Worm (Caenorhabditis elegans) whole organism, L3 larva: Measurements from ENCODE around the gene K09C4.10.

Experiments
- aly-2 ChIP-seq: fragments of 150-350 bp; optimal IDR thresholded peaks from 2 replicates; lab custom pipeline; 2014; ENCODE audit warnings: missing biosample characterization, missing genetic modification characterization
- ama-1 ChIP-seq: fragments of 150-350 bp; optimal IDR thresholded peaks from 2 replicates; lab custom pipeline; 2018
- ceh-16 ChIP-seq: sonication (generic microtip); optimal IDR thresholded peaks from 2 replicates; lab custom pipeline; 2017; ENCODE audit warnings: missing biosample characterization, missing genetic modification characterization
- ceh-28 ChIP-seq: fragments of 150-350 bp; optimal IDR thresholded peaks from 2 replicates; lab custom pipeline; 2014; ENCODE audit warnings: missing biosample characterization, missing genetic modification reagents, missing genetic modification characterization
- ceh-9 ChIP-seq: sonication (generic microtip); optimal IDR thresholded peaks from 2 replicates; lab custom pipeline; 2018; ENCODE audit warnings: missing biosample characterization, missing genetic modification characterization
- daf-12 ChIP-seq: fragments of 150-350 bp; optimal IDR thresholded peaks from 2 replicates; lab custom pipeline; 2014; ENCODE audit warnings: missing biosample characterization, missing genetic modification reagents, missing genetic modification characterization
- egl-27 ChIP-seq: sonication (generic microtip); optimal IDR thresholded peaks from 4 replicates; lab custom pipeline; 2017; ENCODE audit warnings: missing biosample characterization, missing genetic modification reagents, missing genetic modification characterization
- egl-5 ChIP-seq: fragments of 150-350 bp; optimal IDR thresholded peaks from 2 replicates; lab custom pipeline; 2017; ENCODE audit warnings: missing biosample characterization, missing genetic modification reagents, missing genetic modification characterization, inconsistent platforms
- elt-1 ChIP-seq: fragments of 150-350 bp; optimal IDR thresholded peaks from 2 replicates; lab custom pipeline; 2014; ENCODE audit warnings: missing biosample characterization, missing genetic modification characterization
- elt-2 ChIP-seq: sonication (generic microtip); optimal IDR thresholded peaks from 2 replicates; lab custom pipeline; 2016; ENCODE audit warnings: missing genetic modification reagents, mild to moderate bottlenecking, missing genetic modification characterization, missing compliant biosample characterization
- eor-1 ChIP-seq, 2 experiments: fragments of 150-350 bp; optimal IDR thresholded peaks; 2 replicates each; lab custom pipeline; 2014 to 2018; ENCODE audit warnings: missing biosample characterization in 2 of 2, missing genetic modification characterization in 2 of 2
- fkh-10 ChIP-seq: sonication (generic microtip); optimal IDR thresholded peaks from 2 replicates; lab custom pipeline; 2017; ENCODE audit warnings: missing biosample characterization, missing genetic modification reagents, missing genetic modification characterization
- fkh-2 ChIP-seq: fragments of 150-350 bp; optimal IDR thresholded peaks from 2 replicates; lab custom pipeline; 2014; ENCODE audit warnings: missing biosample characterization, missing genetic modification reagents, missing genetic modification characterization
- fos-1 ChIP-seq: fragments of 150-350 bp; optimal IDR thresholded peaks from 2 replicates; lab custom pipeline; 2014; ENCODE audit warnings: missing biosample characterization, missing genetic modification characterization
- jun-1 ChIP-seq: fragments of 150-350 bp; optimal IDR thresholded peaks from 2 replicates; lab custom pipeline; 2014; ENCODE audit warnings: missing biosample characterization, missing genetic modification reagents, missing genetic modification characterization
- lin-15B ChIP-seq: fragments of 150-350 bp; optimal IDR thresholded peaks from 2 replicates; lab custom pipeline; 2014; ENCODE audit warnings: missing biosample characterization, missing genetic modification characterization
- lin-39 ChIP-seq: fragments of 150-350 bp; optimal IDR thresholded peaks from 2 replicates; lab custom pipeline; 2018; ENCODE audit warnings: missing biosample characterization, missing genetic modification reagents, missing genetic modification characterization
- lsy-12 ChIP-seq: sonication (generic microtip); optimal IDR thresholded peaks from 2 replicates; lab custom pipeline; 2016; ENCODE audit warnings: mild to moderate bottlenecking, missing genetic modification characterization, missing compliant biosample characterization
- mdl-1 ChIP-seq: fragments of 150-350 bp; optimal IDR thresholded peaks from 2 replicates; lab custom pipeline; 2014; ENCODE audit warnings: missing biosample characterization, missing genetic modification characterization
- nfya-1 ChIP-seq: sonication (generic microtip); optimal IDR thresholded peaks from 2 replicates; lab custom pipeline; 2017; ENCODE audit warnings: missing genetic modification characterization, mild to moderate bottlenecking, missing compliant biosample characterization, antibody characterized with exemption, moderate library complexity; ENCODE audit not compliant: insufficient read depth
- nhr-23 ChIP-seq: fragments of 150-350 bp; optimal IDR thresholded peaks from 2 replicates; lab custom pipeline; 2014; ENCODE audit warnings: missing biosample characterization, missing genetic modification reagents, missing genetic modification characterization
- nhr-25 ChIP-seq: sonication (generic microtip); optimal IDR thresholded peaks from 2 replicates; lab custom pipeline; 2017; ENCODE audit warnings: missing biosample characterization, missing genetic modification characterization
- nhr-28 ChIP-seq: fragments of 150-350 bp; optimal IDR thresholded peaks from 2 replicates; lab custom pipeline; 2014; ENCODE audit warnings: missing biosample characterization, missing genetic modification characterization
- nhr-43 ChIP-seq: sonication (generic microtip); optimal IDR thresholded peaks from 2 replicates; lab custom pipeline; 2016; ENCODE audit warnings: mild to moderate bottlenecking, missing genetic modification characterization, missing compliant biosample characterization; ENCODE audit not compliant: poor library complexity, severe bottlenecking
- nhr-67 ChIP-seq: fragments of 150-350 bp; optimal IDR thresholded peaks from 2 replicates; lab custom pipeline; 2014; ENCODE audit warnings: missing biosample characterization, missing genetic modification characterization
- nhr-76 ChIP-seq: fragments of 150-350 bp; sonication (generic microtip); optimal IDR thresholded peaks from 5 replicates; lab custom pipeline; 2014; ENCODE audit warnings: missing biosample characterization, missing genetic modification characterization
- nhr-77 ChIP-seq: fragments of 150-350 bp; optimal IDR thresholded peaks from 2 replicates; lab custom pipeline; 2014; ENCODE audit warnings: missing biosample characterization, missing genetic modification characterization
- pha-4 ChIP-seq: fragments of 150-350 bp; optimal IDR thresholded peaks from 2 replicates; lab custom pipeline; 2014; ENCODE audit warnings: missing biosample characterization, missing genetic modification reagents, missing genetic modification characterization
- pqm-1 ChIP-seq: fragments of 150-350 bp; optimal IDR thresholded peaks from 2 replicates; lab custom pipeline; 2017; ENCODE audit warnings: missing biosample characterization, missing genetic modification characterization, inconsistent platforms
- sea-2 ChIP-seq: fragments of 150-350 bp; sonication (generic microtip); optimal IDR thresholded peaks from 4 replicates; lab custom pipeline; 2014; ENCODE audit warnings: missing biosample characterization, missing genetic modification reagents, missing genetic modification characterization
- skn-1 ChIP-seq: fragments of 150-350 bp; optimal IDR thresholded peaks from 2 replicates; lab custom pipeline; 2014; ENCODE audit warnings: missing biosample characterization, missing genetic modification characterization
- snpc-4 ChIP-seq: fragments of 150-350 bp; optimal IDR thresholded peaks from 2 replicates; lab custom pipeline; 2014; ENCODE audit warnings: missing biosample characterization, missing genetic modification characterization
- tbx-2 ChIP-seq: sonication (generic microtip); optimal IDR thresholded peaks from 2 replicates; lab custom pipeline; 2016; ENCODE audit warnings: mild to moderate bottlenecking, missing genetic modification characterization, missing compliant biosample characterization
- unc-39 ChIP-seq: sonication (generic microtip); optimal IDR thresholded peaks from 4 replicates; lab custom pipeline; 2017; ENCODE audit warnings: missing biosample characterization, missing genetic modification characterization
- ztf-11 ChIP-seq: fragments of 150-350 bp; optimal IDR thresholded peaks from 2 replicates; lab custom pipeline; 2014; ENCODE audit warnings: missing biosample characterization, missing genetic modification characterization

The K09C4.10 gene

DNA sequence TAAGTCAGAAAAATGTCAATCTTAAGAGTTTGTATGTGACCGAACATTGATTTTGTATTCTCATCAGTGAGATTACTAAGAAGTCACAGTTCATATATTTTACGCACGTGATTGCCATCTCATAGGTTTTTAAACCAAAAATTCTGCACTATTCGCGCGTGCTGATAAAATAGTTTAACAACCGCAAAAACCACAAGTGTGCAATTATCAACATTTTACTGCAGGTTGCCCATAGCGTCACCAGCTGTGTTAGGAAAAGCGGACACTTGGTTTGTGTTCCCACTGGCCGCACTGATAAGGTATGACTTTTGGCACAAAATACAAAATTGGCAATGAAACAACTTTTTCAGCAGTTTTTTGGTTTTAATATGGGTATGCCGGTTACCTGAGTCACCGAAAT is 10.1 kb upstream of the K09C4.10 start:
- TF ChIP-seq ceh-28 (tag; lab: Kevin White, UChicago) (no peak), elt-2 (tag; lab: Kevin White, UChicago) (peak; percentile 96), pha-4 (tag; lab: Kevin White, UChicago) (peak; percentile 45), nhr-77 (tag; lab: Kevin White, UChicago) (no peak), pqm-1 (tag; lab: Kevin White, UChicago) (peak; percentile 98), skn-1 (tag; lab: Kevin White, UChicago) (no peak), jun-1 (tag; lab: Kevin White, UChicago) (peak; percentile 83)

- no peak for TF ChIP-seq pha-4 (tag; lab: Kevin White, UChicago)
- TF ChIP-seq jun-1 (tag; lab: Kevin White, UChicago), result no peak
- no peak for TF ChIP-seq nhr-77 (tag; lab: Kevin White, UChicago)
- no peak for TF ChIP-seq lin-15B
- no peak for TF ChIP-seq ceh-9 (tag; lab: Kevin White, UChicago)
- TF ChIP-seq daf-12 (tag; lab: Kevin White, UChicago), result no peak
- TF ChIP-seq nhr-67 (tag; lab: Kevin White, UChicago), result no peak
- TF ChIP-seq elt-2 (tag; lab: Kevin White, UChicago), result no peak
These were observed 9.2 kb upstream of the K09C4.10 start, which contains the start of gene K09C4.4 for ce11 chrX:3289183-3289582. K09C4.4 (plus strand) TSS chrX:3289483.

DNA sequence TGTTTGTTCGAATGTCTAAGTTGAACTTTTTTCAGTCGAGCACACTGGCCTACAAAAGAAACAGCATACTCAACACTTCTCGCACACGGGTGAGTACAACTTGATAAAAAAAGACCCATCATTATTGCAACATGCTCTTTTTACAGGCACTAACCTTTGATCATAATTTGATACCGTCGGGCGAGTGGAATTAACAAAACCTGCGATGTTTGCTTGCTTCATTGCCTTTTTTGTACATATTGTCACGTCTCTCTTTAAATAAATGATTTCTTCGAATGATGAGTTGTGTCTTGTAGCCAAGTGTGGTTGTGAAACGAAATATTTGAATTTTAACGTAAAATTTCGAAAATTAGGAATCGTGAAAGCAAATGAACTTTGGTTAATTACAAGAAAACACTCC is 5.4 kb upstream of the K09C4.10 start:
- TF ChIP-seq elt-2 (tag; lab: Kevin White, UChicago), result peak; percentile 78
- peak; percentile 92 for TF ChIP-seq pqm-1 (tag; lab: Kevin White, UChicago)
- TF ChIP-seq nhr-43 (tag; lab: Kevin White, UChicago), result no peak
- no peak for TF ChIP-seq ceh-16 (tag; lab: Kevin White, UChicago)
- TF ChIP-seq nhr-28 (tag; lab: Kevin White, UChicago), result no peak
- peak; percentile 58 for TF ChIP-seq pha-4 (tag; lab: Kevin White, UChicago)
- TF ChIP-seq lsy-12 (tag; lab: Kevin White, UChicago), result no peak

DNA sequence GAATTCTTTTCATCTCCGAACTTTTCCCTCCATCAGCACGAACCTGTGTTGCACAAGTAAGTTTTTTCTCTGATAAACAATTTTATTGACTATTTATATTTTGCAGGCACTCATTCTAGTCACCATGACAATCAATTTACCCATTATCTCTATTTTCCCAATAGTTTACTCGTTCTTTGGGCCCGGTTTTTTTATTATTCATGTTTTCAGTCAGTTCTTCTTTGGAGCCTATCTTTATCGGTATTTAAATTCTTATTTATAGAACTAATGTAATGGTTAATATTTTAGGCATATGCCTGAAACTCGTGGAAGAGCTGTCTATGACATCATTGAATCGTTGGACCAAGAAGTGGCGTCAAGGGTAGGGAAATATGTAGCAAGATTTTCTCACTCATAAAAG is 4.9 kb upstream of the K09C4.10 start:
- TF ChIP-seq sea-2 (GFP tag; lab: Kevin White, UChicago), result no peak
- no peak for TF ChIP-seq snpc-4 (tag; lab: Kevin White, UChicago)
- TF ChIP-seq eor-1 (tag; optimal IDR thresholded peaks at IDR 0.05; lab: Kevin White, UChicago), result no peak
- no peak for TF ChIP-seq ceh-28 (tag; lab: Kevin White, UChicago)
- TF ChIP-seq egl-27, result no peak
- TF ChIP-seq mdl-1, result no peak
- no peak for TF ChIP-seq nhr-23
- no peak for TF ChIP-seq fos-1 (tag; lab: Kevin White, UChicago)
- TF ChIP-seq nhr-77 (tag; lab: Kevin White, UChicago), result no peak

DNA sequence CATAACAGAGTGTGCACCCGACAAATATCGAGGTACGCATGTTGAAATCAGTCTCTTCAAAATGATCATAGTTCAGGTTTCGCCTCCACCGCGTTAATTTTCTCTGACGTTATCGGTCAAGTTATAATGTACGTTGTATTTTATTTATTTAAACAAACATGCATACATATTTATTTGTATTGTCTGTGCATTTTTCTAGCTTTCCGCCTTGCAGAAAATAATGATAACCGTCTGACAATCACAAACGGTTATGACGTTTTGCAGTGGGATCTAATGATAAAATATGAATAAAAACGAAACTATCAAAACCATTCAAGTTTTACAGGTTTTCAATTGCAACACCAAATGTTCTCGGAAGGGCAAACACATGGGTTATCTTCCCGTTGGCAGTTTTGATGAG is 3.2 kb upstream of the K09C4.10 start:
- TF ChIP-seq pqm-1 (tag; lab: Kevin White, UChicago) (peak; percentile 55), ceh-9 (tag; lab: Kevin White, UChicago) (no peak), nhr-77 (tag; lab: Kevin White, UChicago) (no peak), jun-1 (tag; lab: Kevin White, UChicago) (peak; percentile 19), elt-2 (tag; lab: Kevin White, UChicago) (peak; percentile 79), pha-4 (tag; lab: Kevin White, UChicago) (peak; percentile 12)
- TF ChIP-seq, all 47 proteins: peak for 4

ce11 chrX:3282306-3282705 is 2.3 kb upstream of the K09C4.10 start, which contains the start of gene K09C4.5:
K09C4.5 (plus strand) TSS chrX:3282631.
- TF ChIP-seq jun-1 (tag; lab: Kevin White, UChicago) (no peak), nhr-23 (no peak), elt-2 (tag; lab: Kevin White, UChicago) (peak; percentile 49), skn-1 (tag; lab: Kevin White, UChicago) (no peak), eor-1 (tag; optimal IDR thresholded peaks at IDR 0.05; lab: Kevin White, UChicago) (no peak), sea-2 (GFP tag; lab: Kevin White, UChicago) (no peak), egl-27 (no peak), unc-39 (tag; lab: Kevin White, UChicago) (no peak), lsy-12 (tag; lab: Kevin White, UChicago) (no peak), lin-39 (tag; lab: Kevin White, UChicago) (no peak), nhr-43 (tag; lab: Kevin White, UChicago) (no peak), pqm-1 (tag; lab: Kevin White, UChicago) (peak; percentile 30), fkh-2 (no peak), nhr-67 (tag; lab: Kevin White, UChicago) (no peak), pha-4 (tag; lab: Kevin White, UChicago) (peak; percentile 11)

ce11 chrX:3272580-3272979 is 7.5 kb downstream of the K09C4.10 start, which contains the start of gene K09C4.7:
K09C4.7 (plus strand) TSS chrX:3272880.
- TF ChIP-seq pha-4 (tag; lab: Kevin White, UChicago), result no peak
- no peak for TF ChIP-seq pqm-1 (tag; lab: Kevin White, UChicago)
- TF ChIP-seq daf-12 (tag; lab: Kevin White, UChicago), result no peak
- no peak for TF ChIP-seq snpc-4 (tag; lab: Kevin White, UChicago)
- TF ChIP-seq nfya-1 (tag; lab: Kevin White, UChicago), result no peak
- no peak for TF ChIP-seq fkh-10 (GFP tag; lab: Kevin White, UChicago)
- no peak for TF ChIP-seq aly-2
- TF ChIP-seq nhr-76, result no peak
- TF ChIP-seq elt-1 (tag; lab: Kevin White, UChicago), result no peak
- no peak for TF ChIP-seq ama-1 (lab: Kevin White, UChicago)
- no peak for TF ChIP-seq egl-5 (tag; lab: Kevin White, UChicago)
- no peak for TF ChIP-seq jun-1 (tag; lab: Kevin White, UChicago)
- no peak for TF ChIP-seq nhr-67 (tag; lab: Kevin White, UChicago)
- TF ChIP-seq lin-15B, result no peak
- TF ChIP-seq nhr-25 (tag; lab: Kevin White, UChicago), result no peak
- no peak for TF ChIP-seq tbx-2 (tag; lab: Kevin White, UChicago)
- TF ChIP-seq eor-1 (tag; optimal IDR thresholded peaks at IDR 0.05; lab: Kevin White, UChicago), result no peak
- TF ChIP-seq ztf-11 (tag; lab: Kevin White, UChicago), result no peak
